Fruit fly (Drosophila melanogaster): ENCODE measurements around the gene emb.

The emb gene

dm6 chr2L:8370364-8371326 is 32.7 kb upstream of the emb start, which contains the start of gene CG17292 (continued):
- TF ChIP-seq CG2129 (GFP tag; IDR thresholded peaks at IDR 0.05; ENCODE audit: partially characterized antibody) (peak; percentile 31; the same call in 1 of the 2 replicates), ken (GFP tag; IDR thresholded peaks at IDR 0.05) (peak; percentile 62; the same call in 2 of the 3 replicates), CG1832 (GFP tag; optimal IDR thresholded peaks at IDR 0.05) (no peak), CG16815 (GFP tag; optimal IDR thresholded peaks at IDR 0.05) (no peak), wor (GFP tag; IDR thresholded peaks at IDR 0.05) (no peak), maf-S (GFP tag; optimal IDR thresholded peaks at IDR 0.05) (peak; percentile 17), Mes4 (GFP tag; optimal IDR thresholded peaks at IDR 0.05) (peak; percentile 27), pita (GFP tag; optimal IDR thresholded peaks at IDR 0.05) (no peak), CG9437 (GFP tag; optimal IDR thresholded peaks at IDR 0.05) (no peak), pum (GFP tag; optimal IDR thresholded peaks at IDR 0.05) (no peak), gro (GFP tag; optimal IDR thresholded peaks at IDR 0.05) (peak; percentile 71), knrl (GFP tag; IDR thresholded peaks at IDR 0.05; ENCODE audit: partially characterized antibody) (peak; percentile 91), CG14014 (GFP tag; IDR thresholded peaks at IDR 0.05) (peak; percentile 74; the same call in 1 of the 2 replicates), ttk (GFP tag; IDR thresholded peaks at IDR 0.05) (no peak; the same call in 1 of the 2 replicates), CG2678 (tag; optimal IDR thresholded peaks at IDR 0.05) (peak; percentile 49), tx (GFP tag; optimal IDR thresholded peaks at IDR 0.05) (no peak), grn (GFP tag; optimal IDR thresholded peaks at IDR 0.05) (peak; percentile 17), CG8478 (optimal IDR thresholded peaks at IDR 0.05) (no peak), Stat92E (GFP tag; optimal IDR thresholded peaks at IDR 0.05) (no peak), Dip2 (GFP tag; IDR thresholded peaks at IDR 0.05) (no peak), Blimp-1 (GFP tag; optimal IDR thresholded peaks at IDR 0.05) (peak; percentile 32), eve (GFP tag; optimal IDR thresholded peaks at IDR 0.05) (no peak), CG4707 (GFP tag; optimal IDR thresholded peaks at IDR 0.05) (no peak), CG12071 (GFP tag; optimal IDR thresholded peaks at IDR 0.05) (peak; percentile 64), fd3F (GFP tag; optimal IDR thresholded peaks at IDR 0.05) (peak; percentile 6), Lhr (GFP tag; optimal IDR thresholded peaks at IDR 0.05) (no peak), odd (GFP tag; optimal IDR thresholded peaks at IDR 0.05) (peak; percentile 22), zen (tag; optimal IDR thresholded peaks at IDR 0.05) (no peak), CG6813 (GFP tag; optimal IDR thresholded peaks at IDR 0.05) (peak; percentile 17), Jarid2 (GFP tag; optimal IDR thresholded peaks at IDR 0.05) (peak; percentile 90), tll (GFP tag; optimal IDR thresholded peaks at IDR 0.05) (no peak), CG4424 (GFP tag; optimal IDR thresholded peaks at IDR 0.05) (no peak), Neu2 (GFP tag; optimal IDR thresholded peaks at IDR 0.05; ENCODE audit: borderline replicate concordance) (no peak), ems (GFP tag; optimal IDR thresholded peaks at IDR 0.05) (peak; percentile 46), Deaf1 (tag; optimal IDR thresholded peaks at IDR 0.05) (peak; percentile 76), chif (GFP tag; optimal IDR thresholded peaks at IDR 0.05) (no peak), CG30403 (GFP tag; optimal IDR thresholded peaks at IDR 0.05) (no peak), CG12659 (GFP tag; optimal IDR thresholded peaks at IDR 0.05) (peak; percentile 85), CG17612 (GFP tag; IDR thresholded peaks at IDR 0.05) (no peak), CG7963 (GFP tag; IDR thresholded peaks at IDR 0.05; ENCODE audit: partially characterized antibody) (peak; percentile 90), Nf-YA (GFP tag; IDR thresholded peaks at IDR 0.05) (peak; percentile 41; the same call in 1 of the 2 replicates), CG6175 (GFP tag; IDR thresholded peaks at IDR 0.05) (peak; percentile 58; the same call in 2 of the 3 replicates), CG8089 (GFP tag; optimal IDR thresholded peaks at IDR 0.05) (peak; percentile 33), Hsf (GFP tag; optimal IDR thresholded peaks at IDR 0.05) (no peak), Mrtf (GFP tag; IDR thresholded peaks at IDR 0.05) (no peak; the same call in 2 of the 3 replicates), CG9876 (GFP tag; optimal IDR thresholded peaks at IDR 0.05) (no peak), seq (GFP tag; IDR thresholded peaks at IDR 0.05) (peak; percentile 43; the same call in 1 of the 2 replicates), zf30C (GFP tag; optimal IDR thresholded peaks at IDR 0.05) (no peak)
